Fruit fly (Drosophila melanogaster): ENCODE data around the gene mip130.

The mip130 gene

dm6 chrX:1940020-1940419 is 32.0 kb downstream of the mip130 start, which contains the start of the genes CG3857 and CG3587 (continued):
- TF ChIP-seq sr (GFP tag; IDR thresholded peaks at IDR 0.05) (0 out of 3 replicates have a peak, but pooled peaks have one; percentile 4), Nf-YB (GFP tag; optimal IDR thresholded peaks at IDR 0.05) (peak; percentile 44), Awh (GFP tag; IDR thresholded peaks at IDR 0.05) (no peak), inv (GFP tag; IDR thresholded peaks at IDR 0.05; ENCODE audit: partially characterized antibody) (no peak), pnt (GFP tag; optimal IDR thresholded peaks at IDR 0.05) (peak; percentile 75), maf-S (GFP tag; optimal IDR thresholded peaks at IDR 0.05) (peak; percentile 73), CG12942 (GFP tag; optimal IDR thresholded peaks at IDR 0.05) (peak; percentile 71), CG42726 (GFP tag; IDR thresholded peaks at IDR 0.05; ENCODE audit: partially characterized antibody) (no peak), Med (GFP tag) (peak; percentile 97), Vsx1 (GFP tag; optimal IDR thresholded peaks at IDR 0.05) (no peak), amos (GFP tag; IDR thresholded peaks at IDR 0.05; ENCODE audit: partially characterized antibody) (no peak), tap (tag; optimal IDR thresholded peaks at IDR 0.05) (no peak), Sox100B (GFP tag; optimal IDR thresholded peaks at IDR 0.05) (peak; percentile 61), sna (GFP tag; IDR thresholded peaks at IDR 0.05; ENCODE audit: partially characterized antibody) (no peak), CG32532 (GFP tag; IDR thresholded peaks at IDR 0.05) (peak; percentile 53), CG8359 (GFP tag; optimal IDR thresholded peaks at IDR 0.05; ENCODE audit: borderline replicate concordance) (peak; percentile 16), abd-A (tag; optimal IDR thresholded peaks at IDR 0.05) (no peak), Spps (tag; optimal IDR thresholded peaks at IDR 0.05) (no peak), emc (GFP tag; optimal IDR thresholded peaks at IDR 0.05) (no peak), ttk (GFP tag; IDR thresholded peaks at IDR 0.05) (peak; percentile 57), sqz (GFP tag; optimal IDR thresholded peaks at IDR 0.05) (no peak), dan (GFP tag; IDR thresholded peaks at IDR 0.05) (no peak), Xbp1 (GFP tag; optimal IDR thresholded peaks at IDR 0.05) (peak; percentile 82), CG3281 (GFP tag; optimal IDR thresholded peaks at IDR 0.05) (peak; percentile 60), ato (GFP tag; IDR thresholded peaks at IDR 0.05; ENCODE audit: partially characterized antibody) (no peak), ham (GFP tag; IDR thresholded peaks at IDR 0.05) (no peak), CG4617 (GFP tag; optimal IDR thresholded peaks at IDR 0.05; ENCODE audit: borderline replicate concordance) (peak; percentile 89), shn (GFP tag; optimal IDR thresholded peaks at IDR 0.05) (peak; percentile 91), phol (tag; optimal IDR thresholded peaks at IDR 0.05) (peak; percentile 71), wdn (GFP tag; IDR thresholded peaks at IDR 0.05) (no peak), Bteb2 (GFP tag; optimal IDR thresholded peaks at IDR 0.05) (peak; percentile 69), ewg (GFP tag; optimal IDR thresholded peaks at IDR 0.05) (peak; percentile 50), dmrt99B (tag; optimal IDR thresholded peaks at IDR 0.05) (peak; percentile 62), slbo (GFP tag; IDR thresholded peaks at IDR 0.05) (peak; percentile 83), az2 (GFP tag; optimal IDR thresholded peaks at IDR 0.05) (peak; percentile 70), wor (GFP tag; IDR thresholded peaks at IDR 0.05) (peak; percentile 60), Dip2 (GFP tag; IDR thresholded peaks at IDR 0.05) (no peak), CG34376 (GFP tag; optimal IDR thresholded peaks at IDR 0.05) (peak; percentile 39), HHEX (GFP tag; optimal IDR thresholded peaks at IDR 0.05) (peak; percentile 63), CkIIα-i1 (GFP tag; IDR thresholded peaks at IDR 0.05) (no peak), ATbp (GFP tag; optimal IDR thresholded peaks at IDR 0.05) (peak; percentile 19), dmrt11E (tag; optimal IDR thresholded peaks at IDR 0.05) (peak; percentile 70), Dref (GFP tag; IDR thresholded peaks at IDR 0.05) (no peak), BEAF-32 (GFP tag; optimal IDR thresholded peaks at IDR 0.05) (peak; percentile 53), pan (optimal IDR thresholded peaks at IDR 0.05) (no peak), pan (GFP tag; optimal IDR thresholded peaks at IDR 0.05 in 1 of 2, IDR thresholded peaks at IDR 0.05 in 1 of 2) (peak in 1 of 2 experiments; percentile 62), CG31388 (GFP tag; optimal IDR thresholded peaks at IDR 0.05) (peak; percentile 11), Poxn (GFP tag; IDR thresholded peaks at IDR 0.05) (0 out of 2 replicates have a peak, but pooled peaks have one; percentile 28), CG9727 (GFP tag; optimal IDR thresholded peaks at IDR 0.05) (peak; percentile 76), Ets97D (GFP tag; optimal IDR thresholded peaks at IDR 0.05) (peak; percentile 80), btn (GFP tag; optimal IDR thresholded peaks at IDR 0.05) (peak; percentile 23)
